Worm (Caenorhabditis elegans) whole organism, L4/young adult: ENCODE data around the gene srab-12.

Experiments used
- W03F9.2 ChIP-seq: fragments of 150-350 bp; optimal IDR thresholded peaks from 2 replicates; lab custom pipeline; 2014; ENCODE audit warnings: missing biosample characterization, missing genetic modification characterization
- dao-5 ChIP-seq: sonication (generic microtip); optimal IDR thresholded peaks from 2 replicates; lab custom pipeline; 2016; ENCODE audit warnings: missing genotype, missing genetic modification characterization, moderate library complexity, missing compliant biosample characterization
- him-1 ChIP-seq: sonication (generic microtip); optimal IDR thresholded peaks from 2 replicates; lab custom pipeline; 2016; ENCODE audit warnings: missing genotype, missing genetic modification reagents, missing genetic modification characterization, missing compliant biosample characterization

srab-12 gene

DNA sequence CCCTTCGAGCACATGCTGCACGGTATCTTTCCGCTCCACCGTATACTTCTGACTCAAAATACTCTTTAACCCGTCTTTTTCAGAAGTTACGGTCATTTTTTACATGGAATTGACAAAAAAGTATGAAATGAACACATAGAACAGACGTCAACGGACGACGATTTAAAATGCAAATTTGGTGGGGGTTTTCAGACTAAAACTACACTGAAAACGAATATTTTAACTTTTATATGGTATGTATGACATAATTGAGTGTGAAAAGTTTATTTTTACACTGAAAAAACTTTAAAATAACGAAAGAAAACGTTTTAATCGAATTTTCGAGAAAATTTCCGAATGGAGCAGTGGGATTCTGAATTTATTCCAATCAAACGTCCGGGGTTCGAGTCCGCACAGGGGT lies 36.5 kb downstream of the srab-12 start, which contains the start of gene twk-36:
Gene twk-36 (minus strand): TSS at position 101 of the 400 bp plus-strand sequence.
- no peak for TF ChIP-seq dao-5 (tag; lab: Kevin White, UChicago)
- TF ChIP-seq him-1, result no peak
- TF ChIP-seq W03F9.2, result no peak

- TF ChIP-seq him-1 (no peak), dao-5 (tag; lab: Kevin White, UChicago) (no peak), W03F9.2 (no peak)
Observed at ce11 chrV:17743802-17744201, 39.6 kb downstream of the srab-12 start.

DNA sequence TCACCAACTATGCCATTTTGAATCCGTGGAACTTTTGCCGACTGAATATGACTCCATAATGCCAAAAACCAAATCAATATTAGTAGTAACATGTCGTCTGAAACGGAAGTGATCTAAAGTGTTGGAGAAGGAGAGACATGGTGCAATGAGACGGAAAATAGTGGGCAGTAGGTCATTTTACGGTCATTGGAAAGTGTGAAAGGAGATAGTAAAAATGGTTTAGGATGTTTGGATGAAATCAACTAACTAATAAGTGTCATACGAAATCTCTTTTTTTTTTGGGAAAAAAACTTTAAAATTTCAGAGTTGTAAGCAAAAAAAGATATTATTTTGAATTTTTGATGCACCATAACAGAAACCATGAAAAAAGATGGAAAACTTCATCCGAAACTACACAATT lies 43.6 kb downstream of the srab-12 start, which contains the start of gene cutl-4:
Gene cutl-4 (minus strand): TSS at position 101 of the 400 bp plus-strand sequence.
- TF ChIP-seq him-1 (no peak), W03F9.2 (no peak)

DNA sequence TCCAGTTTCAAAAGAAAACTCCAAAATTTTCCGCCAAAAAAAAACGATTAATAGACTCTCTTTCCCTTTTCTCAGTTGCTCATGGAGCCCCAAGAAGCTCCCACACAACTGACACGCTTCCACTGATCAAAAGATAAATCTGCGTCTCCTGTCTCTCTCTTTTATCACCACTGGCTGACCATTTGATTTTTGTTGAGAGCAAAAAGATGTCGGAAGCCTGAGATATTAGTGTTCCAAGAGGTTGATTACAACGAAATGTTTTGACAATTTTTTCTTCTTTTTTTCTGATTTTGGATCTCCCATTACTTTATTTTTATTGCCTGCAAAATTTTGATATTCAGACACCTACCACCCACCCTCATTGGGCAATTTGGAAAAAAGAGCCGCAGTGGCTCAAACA lies 50.9 kb downstream of the srab-12 start, which contains the start of gene twk-42:
Gene twk-42 (minus strand): TSS at position 101 of the 400 bp plus-strand sequence.
- TF ChIP-seq dao-5 (tag; lab: Kevin White, UChicago), result no peak
- no peak for TF ChIP-seq W03F9.2
- no peak for TF ChIP-seq him-1
